Worm (Caenorhabditis elegans): ENCODE results near the gene vps-41.

ce11 chrX:5319214-5319838, 35.7 kb downstream of the vps-41 start:
- TF ChIP-seq unc-39 (tag; optimal IDR thresholded peaks at IDR 0.05) (no peak), snpc-4 (tag; optimal IDR thresholded peaks at IDR 0.05) (no peak), egl-27 (tag; optimal IDR thresholded peaks at IDR 0.05) (peak; percentile 47), nhr-237 (tag; optimal IDR thresholded peaks at IDR 0.05) (no peak), skn-1 (tag; optimal IDR thresholded peaks at IDR 0.05) (no peak), lin-39 (tag; optimal IDR thresholded peaks at IDR 0.05) (no peak), ceh-16 (tag; optimal IDR thresholded peaks at IDR 0.05) (no peak), mdl-1 (tag; optimal IDR thresholded peaks at IDR 0.05) (no peak), peb-1 (tag; optimal IDR thresholded peaks at IDR 0.05) (no peak), lin-13 (GFP tag; optimal IDR thresholded peaks at IDR 0.05) (peak; percentile 15), ZK546.5 (tag; optimal IDR thresholded peaks at IDR 0.05) (no peak), nhr-11 (tag; optimal IDR thresholded peaks at IDR 0.05) (no peak), R02D3.7 (tag; optimal IDR thresholded peaks at IDR 0.05) (no peak), elt-3 (tag; optimal IDR thresholded peaks at IDR 0.05) (no peak)

All from whole organism, L2 larva.